Worm (Caenorhabditis elegans) whole organism, L2 larva: ENCODE results near the gene F07C6.4.

Experiments used
- ZK546.5 ChIP-seq: sonication (generic microtip); optimal IDR thresholded peaks from 2 replicates; lab custom pipeline; 2017; ENCODE audit warnings: missing biosample characterization, missing genetic modification characterization
- aly-2 ChIP-seq: fragments of 150-350 bp; optimal IDR thresholded peaks from 2 replicates; lab custom pipeline; 2014; ENCODE audit warnings: missing biosample characterization, missing genetic modification characterization
- mdl-1 ChIP-seq, 2 experiments: fragments of 150-350 bp in 1 of 2; sonication (generic microtip) in 1 of 2; optimal IDR thresholded peaks; 2 replicates each; lab custom pipeline; 2017; ENCODE audit warnings: missing biosample characterization in 2 of 2, missing genetic modification characterization in 2 of 2
- nhr-237 ChIP-seq: fragments of 150-350 bp; optimal IDR thresholded peaks from 2 replicates; lab custom pipeline; 2014; ENCODE audit warnings: missing biosample characterization, missing genetic modification characterization
- unc-62 ChIP-seq: fragments of 150-350 bp; optimal IDR thresholded peaks from 2 replicates; lab custom pipeline; 2014; ENCODE audit warnings: missing biosample characterization, missing genetic modification reagents, missing genetic modification characterization

ce11 chrIV:12813822-12814221 is 8.1 kb downstream of the F07C6.4 start:
- no peak for TF ChIP-seq nhr-237 (tag; lab: Kevin White, UChicago)
- no peak for TF ChIP-seq unc-62 (GFP tag; lab: Kevin White, UChicago)
- no peak for TF ChIP-seq aly-2
- no peak for TF ChIP-seq mdl-1 (tag; optimal IDR thresholded peaks at IDR 0.05; lab: Kevin White, UChicago)
- no peak for TF ChIP-seq ZK546.5
